Worm (Caenorhabditis elegans) whole organism, late embryonic: Measurements from ENCODE around the gene ret-1.

Experiments
- ceh-18 ChIP-seq: sonication (generic microtip); optimal IDR thresholded peaks from 2 replicates; lab custom pipeline; 2016; ENCODE audit warnings: missing genetic modification characterization, missing compliant biosample characterization
- hlh-15 ChIP-seq: sonication (generic microtip); optimal IDR thresholded peaks from 2 replicates; lab custom pipeline; 2016; ENCODE audit warnings: missing genetic modification characterization, missing compliant biosample characterization
- tbx-2 ChIP-seq: sonication (generic microtip); optimal IDR thresholded peaks from 2 replicates; lab custom pipeline; 2016; ENCODE audit warnings: missing genetic modification characterization, missing compliant biosample characterization
- tbx-7 ChIP-seq: sonication (generic microtip); optimal IDR thresholded peaks from 2 replicates; lab custom pipeline; 2016; ENCODE audit warnings: missing genotype, missing genetic modification characterization, missing compliant biosample characterization
- unc-55 ChIP-seq: sonication (generic microtip); optimal IDR thresholded peaks from 2 replicates; lab custom pipeline; 2017; ENCODE audit warnings: missing biosample characterization, missing genetic modification reagents, missing genetic modification characterization

Gene ret-1

DNA sequence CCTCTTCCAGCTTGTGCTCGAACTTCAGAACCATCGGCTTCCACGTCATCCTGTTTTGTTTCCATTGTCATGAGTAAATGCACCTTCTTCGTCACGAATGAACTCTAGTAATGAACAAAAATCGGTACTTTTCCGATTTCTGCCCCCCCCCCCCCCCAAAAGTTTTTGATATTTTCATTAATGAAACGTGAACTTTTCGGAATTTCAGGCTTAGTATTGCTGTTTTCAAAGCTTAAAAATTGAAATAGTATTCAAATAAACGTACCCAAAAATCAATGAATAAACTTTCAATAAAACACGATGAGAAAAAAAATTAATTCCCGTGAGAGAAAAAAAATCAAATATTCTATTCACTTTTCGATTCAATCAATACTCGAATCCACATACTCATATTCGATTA lies 67.6 kb downstream of the ret-1 start, which contains the start of the genes scrm-7 and Y50E8A.10:
TSS of gene scrm-7 (minus strand) at position 101 of the 400 bp plus-strand sequence.
TSS of gene Y50E8A.10 (plus strand) at position 353 of the 400 bp plus-strand sequence.
- TF ChIP-seq tbx-2 (tag; lab: Kevin White, UChicago) = no peak
- TF ChIP-seq ceh-18 = no peak
- TF ChIP-seq unc-55 = no peak
- no peak for TF ChIP-seq hlh-15 (tag; lab: Kevin White, UChicago)
- TF ChIP-seq tbx-7 = no peak
